Worm (Caenorhabditis elegans) whole organism, early embryonic: ENCODE data around the gene txt-10.

Source experiments
- ama-1 ChIP-seq: fragments of 150-350 bp; optimal IDR thresholded peaks from 2 replicates; lab custom pipeline; 2014
- pes-1 ChIP-seq: fragments of 200-800 bp; sonication (Bioruptor generic); IDR thresholded peaks from 2 replicates; pipeline ENCODE4 v1.3.6; 2022; ENCODE audit warnings: missing genetic modification reagents, missing genetic modification characterization, missing compliant biosample characterization
- scrt-1 ChIP-seq: fragments of 200-800 bp; sonication (Bioruptor generic); IDR thresholded peaks from 2 replicates; pipeline ENCODE4 v1.3.6; 2022; ENCODE audit warnings: missing genetic modification characterization, missing compliant biosample characterization

DNA sequence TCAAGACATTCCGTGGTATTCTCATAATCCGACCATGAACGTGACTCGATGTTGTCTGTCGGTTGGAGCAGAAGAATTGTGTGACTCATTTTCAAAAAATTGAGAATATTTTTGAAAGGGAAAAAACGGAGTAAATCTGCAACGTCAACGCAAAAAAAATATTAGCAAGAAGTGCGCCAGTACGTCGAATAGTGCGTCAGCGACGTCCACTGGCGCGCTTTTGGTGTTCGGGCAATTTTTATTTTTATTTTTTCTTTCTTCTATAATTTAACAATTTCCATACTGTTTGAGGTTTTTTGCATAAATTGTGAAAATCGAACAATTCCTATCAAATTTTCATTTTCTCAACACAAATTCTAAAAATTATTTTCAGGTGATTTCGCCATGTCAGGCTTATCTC, 46.3 kb upstream of the txt-10 start, which contains the start of the genes erh-1 and lpd-9:
- TF ChIP-seq scrt-1 (GFP tag; lab: Robert Waterston, UW), result no peak
- TF ChIP-seq pes-1 (GFP tag; lab: Robert Waterston, UW), result no peak
- no peak for TF ChIP-seq ama-1
